Fruit fly (Drosophila melanogaster) whole organism, embryonic: ENCODE results near the gene awd.

ENCODE experiments used
- Adf1 ChIP-seq: fragments of 200-800 bp; sonication (Bioruptor generic); IDR thresholded peaks from 2 replicates; pipeline ENCODE4 v1.3.6; 2022; ENCODE audit warnings: missing biosample characterization, missing genetic modification characterization
- Asciz ChIP-seq: fragments of 200-800 bp; sonication (Bioruptor generic); optimal IDR thresholded peaks from 2 replicates; lab custom pipeline; 2017; ENCODE audit warnings: missing biosample characterization, mild to moderate bottlenecking, missing genetic modification characterization, missing genetic modification reagents
- Blimp-1 ChIP-seq: fragments of 200-800 bp; sonication (Bioruptor generic); optimal IDR thresholded peaks from 3 replicates; lab custom pipeline; 2018; ENCODE audit warnings: missing biosample characterization, missing genetic modification characterization, mild to moderate bottlenecking, moderate library complexity, missing genetic modification reagents
- CG14050 ChIP-seq: fragments of 200-800 bp; sonication (Bioruptor generic); IDR thresholded peaks from 3 replicates; pipeline ENCODE4 v1.3.6; 2022; ENCODE audit warnings: missing biosample characterization, missing genetic modification characterization
- CG15514 ChIP-seq: fragments of 200-800 bp; sonication (Bioruptor generic); optimal IDR thresholded peaks from 3 replicates; lab custom pipeline; 2017; ENCODE audit warnings: missing biosample characterization, missing genetic modification characterization, mild to moderate bottlenecking, moderate library complexity, missing genetic modification reagents
- CG1603 ChIP-seq: fragments of 200-800 bp; sonication (Bioruptor generic); optimal IDR thresholded peaks from 2 replicates; lab custom pipeline; 2019; ENCODE audit warnings: missing biosample characterization, mild to moderate bottlenecking, missing genetic modification characterization, moderate library complexity
- CG17186 ChIP-seq: fragments of 200-800 bp; sonication (Bioruptor generic); optimal IDR thresholded peaks from 3 replicates; lab custom pipeline; 2017; ENCODE audit warnings: missing biosample characterization, missing genetic modification reagents, missing genetic modification characterization
- CG1792 ChIP-seq: fragments of 200-800 bp; sonication (Bioruptor generic); optimal IDR thresholded peaks from 2 replicates; lab custom pipeline; 2016; ENCODE audit warnings: missing biosample characterization, missing genetic modification characterization
- CG30020 ChIP-seq: fragments of 200-800 bp; optimal IDR thresholded peaks from 2 replicates; lab custom pipeline; 2019; ENCODE audit warnings: missing biosample characterization, mild to moderate bottlenecking, missing genetic modification characterization, moderate library complexity
- CG32532 ChIP-seq: fragments of 200-800 bp; sonication (Bioruptor generic); IDR thresholded peaks from 2 replicates; pipeline ENCODE4 v1.3.6; 2022; ENCODE audit warnings: missing biosample characterization, missing genetic modification characterization
- CG34224 ChIP-seq: fragments of 200-800 bp; sonication (Bioruptor generic); IDR thresholded peaks from 3 replicates; pipeline ENCODE4 v1.3.6; 2022; ENCODE audit warnings: missing biosample characterization, missing genetic modification characterization; ENCODE audit not compliant: partially characterized antibody
- CG3847 ChIP-seq: fragments of 200-800 bp; sonication (Bioruptor generic); IDR thresholded peaks from 2 replicates; pipeline ENCODE4 v1.3.6; 2022; ENCODE audit warnings: missing biosample characterization, missing genetic modification characterization
- CG6689 ChIP-seq: fragments of 200-800 bp; sonication (Bioruptor generic); IDR thresholded peaks from 2 replicates; pipeline ENCODE4 v1.3.6; 2022; ENCODE audit warnings: missing biosample characterization, missing genetic modification characterization
- CG7271 ChIP-seq: fragments of 200-800 bp; sonication (Bioruptor generic); optimal IDR thresholded peaks from 2 replicates; lab custom pipeline; 2018; ENCODE audit warnings: missing biosample characterization, mild to moderate bottlenecking, missing genetic modification characterization, moderate library complexity
- CG7928 ChIP-seq: fragments of 200-800 bp; sonication (Bioruptor generic); optimal IDR thresholded peaks from 2 replicates; lab custom pipeline; 2017; ENCODE audit warnings: missing biosample characterization, mild to moderate bottlenecking, missing genetic modification characterization
- CG7987 ChIP-seq: fragments of 200-800 bp; sonication (Bioruptor generic); optimal IDR thresholded peaks from 2 replicates; lab custom pipeline; 2018; ENCODE audit warnings: missing biosample characterization, mild to moderate bottlenecking, missing genetic modification characterization, moderate library complexity
- CG8478 ChIP-seq: fragments of >200 bp; optimal IDR thresholded peaks from 2 replicates; lab custom pipeline; 2018
- CG8924 ChIP-seq: fragments of 200-800 bp; optimal IDR thresholded peaks from 3 replicates; lab custom pipeline; 2019; ENCODE audit warnings: missing biosample characterization, mild to moderate bottlenecking, missing genetic modification characterization, moderate library complexity
- CG9932 ChIP-seq: fragments of 200-800 bp; sonication (Bioruptor generic); IDR thresholded peaks from 2 replicates; pipeline ENCODE4 v1.3.6; 2022; ENCODE audit warnings: missing biosample characterization, missing genetic modification characterization
- CTCF ChIP-seq: fragments of 200-800 bp; sonication (Bioruptor generic); optimal IDR thresholded peaks from 2 replicates; lab custom pipeline; 2017; ENCODE audit warnings: missing biosample characterization, mild to moderate bottlenecking, missing genetic modification characterization, moderate library complexity
- Chrac-16 ChIP-seq: fragments of 200-800 bp; sonication (Bioruptor generic); optimal IDR thresholded peaks from 3 replicates; lab custom pipeline; 2016; ENCODE audit warnings: missing biosample characterization, missing genetic modification characterization
- CrebB ChIP-seq: fragments of 200-800 bp; sonication (Bioruptor generic); optimal IDR thresholded peaks from 3 replicates; lab custom pipeline; 2018; ENCODE audit warnings: missing biosample characterization, mild to moderate bottlenecking, missing genetic modification characterization
- D19B ChIP-seq: fragments of 200-800 bp; sonication (Bioruptor generic); optimal IDR thresholded peaks from 2 replicates; lab custom pipeline; 2017; ENCODE audit warnings: missing biosample characterization, mild to moderate bottlenecking, missing genetic modification characterization
- Doc3 ChIP-seq: fragments of 200-800 bp; sonication (Bioruptor generic); IDR thresholded peaks from 3 replicates; pipeline ENCODE4 v1.3.6; 2022; ENCODE audit warnings: missing biosample characterization, missing genetic modification characterization; ENCODE audit not compliant: partially characterized antibody
- E2f2 ChIP-seq: fragments of 200-800 bp; sonication (Bioruptor generic); IDR thresholded peaks from 2 replicates; pipeline ENCODE4 v1.3.6; 2022; ENCODE audit warnings: missing biosample characterization, missing genetic modification characterization
- HmgD ChIP-seq: fragments of 200-800 bp; sonication (Bioruptor generic); optimal IDR thresholded peaks from 3 replicates; lab custom pipeline; 2016; ENCODE audit warnings: missing biosample characterization, missing genetic modification characterization
- Hr3 ChIP-seq: fragments of 200-800 bp; sonication (Bioruptor generic); optimal IDR thresholded peaks from 3 replicates; lab custom pipeline; 2016; ENCODE audit warnings: missing biosample characterization, missing genetic modification characterization
- MBD-R2 ChIP-seq: fragments of 200-800 bp; sonication (Bioruptor generic); IDR thresholded peaks from 2 replicates; pipeline ENCODE4 v1.3.6; 2022; ENCODE audit warnings: missing biosample characterization, missing genetic modification characterization
- Opbp ChIP-seq: fragments of 200-800 bp; sonication (Bioruptor generic); IDR thresholded peaks from 3 replicates; pipeline ENCODE4 v1.3.6; 2022; ENCODE audit warnings: missing biosample characterization, missing genetic modification characterization; ENCODE audit not compliant: partially characterized antibody
- Optix ChIP-seq: fragments of 200-800 bp; sonication (Bioruptor generic); IDR thresholded peaks from 3 replicates; pipeline ENCODE4 v1.3.6; 2022; ENCODE audit warnings: missing biosample characterization, missing genetic modification characterization
- Sin3A ChIP-seq: fragments of >200 bp; optimal IDR thresholded peaks from 2 replicates; lab custom pipeline; 2018
- Sry-δ ChIP-seq: fragments of 200-800 bp; sonication (Bioruptor generic); optimal IDR thresholded peaks from 2 replicates; lab custom pipeline; 2016; ENCODE audit warnings: missing biosample characterization, missing genetic modification characterization
- YL-1 ChIP-seq: fragments of 200-800 bp; sonication (Bioruptor generic); optimal IDR thresholded peaks from 3 replicates; lab custom pipeline; 2017; ENCODE audit warnings: missing biosample characterization, mild to moderate bottlenecking, missing genetic modification characterization
- ase ChIP-seq: fragments of 200-800 bp; sonication (Bioruptor generic); IDR thresholded peaks from 3 replicates; pipeline ENCODE4 v1.3.6; 2022; ENCODE audit warnings: missing biosample characterization, missing genetic modification characterization
- cg ChIP-seq: fragments of 200-800 bp; sonication (Bioruptor generic); optimal IDR thresholded peaks from 3 replicates; lab custom pipeline; 2019; ENCODE audit warnings: missing biosample characterization, mild to moderate bottlenecking, missing genetic modification characterization, moderate library complexity
- chinmo ChIP-seq: fragments of 200-800 bp; sonication (Bioruptor generic); IDR thresholded peaks from 4 replicates; pipeline ENCODE4 v1.3.6; 2022; ENCODE audit warnings: missing biosample characterization, missing genetic modification characterization; ENCODE audit not compliant: partially characterized antibody
- crol ChIP-seq: fragments of 200-800 bp; sonication (Bioruptor generic); IDR thresholded peaks from 2 replicates; pipeline ENCODE4 v1.3.6; 2022; ENCODE audit warnings: missing biosample characterization, missing genetic modification characterization
- crp ChIP-seq, 2 experiments: fragments of 200-800 bp; sonication (Bioruptor generic); optimal IDR thresholded peaks; 2 replicates in 1 of 2; 3 replicates in 1 of 2; lab custom pipeline; 2017; ENCODE audit warnings: missing biosample characterization in 2 of 2, missing genetic modification characterization in 2 of 2, mild to moderate bottlenecking in 1 of 2, moderate library complexity in 1 of 2
- dm ChIP-seq: fragments of 200-800 bp; sonication (Bioruptor generic); optimal IDR thresholded peaks from 3 replicates; lab custom pipeline; 2016; ENCODE audit warnings: missing biosample characterization, missing genetic modification characterization
- fd64A ChIP-seq: fragments of 200-800 bp; sonication (Bioruptor generic); optimal IDR thresholded peaks from 3 replicates; lab custom pipeline; 2018; ENCODE audit warnings: missing biosample characterization, mild to moderate bottlenecking, missing genetic modification characterization
- hbn ChIP-seq: fragments of 200-800 bp; sonication (Bioruptor generic); IDR thresholded peaks from 2 replicates; pipeline ENCODE4 v1.3.6; 2022; ENCODE audit warnings: missing biosample characterization, missing genetic modification characterization; ENCODE audit not compliant: partially characterized antibody
- her ChIP-seq: fragments of 200-800 bp; sonication (Bioruptor generic); optimal IDR thresholded peaks from 2 replicates; lab custom pipeline; 2016; ENCODE audit warnings: missing biosample characterization, missing genetic modification characterization
- kni ChIP-seq: fragments of 200-800 bp; sonication (Bioruptor generic); optimal IDR thresholded peaks from 3 replicates; lab custom pipeline; 2017; ENCODE audit warnings: mild to moderate bottlenecking, missing biosample characterization, missing genetic modification reagents, missing genetic modification characterization
- lov ChIP-seq, 2 experiments: fragments of 200-800 bp in 1 of 2; fragments of >200 bp in 1 of 2; sonication (Bioruptor generic) in 1 of 2; IDR thresholded peaks in 1 of 2; optimal IDR thresholded peaks in 1 of 2; 2 replicates in 1 of 2; 3 replicates in 1 of 2; pipeline versions ENCODE4 v1.3.6 to Lab custom; 2017 to 2022; ENCODE audit warnings: missing biosample characterization in 1 of 2, missing genetic modification characterization in 1 of 2
- mld ChIP-seq: fragments of 200-800 bp; sonication (Bioruptor generic); IDR thresholded peaks from 3 replicates; pipeline ENCODE4 v1.3.6; 2022; ENCODE audit warnings: missing biosample characterization, missing genetic modification characterization; ENCODE audit not compliant: partially characterized antibody
- nerfin-1 ChIP-seq: fragments of 200-800 bp; sonication (Bioruptor generic); optimal IDR thresholded peaks from 3 replicates; lab custom pipeline; 2019; ENCODE audit warnings: missing biosample characterization, mild to moderate bottlenecking, missing genetic modification characterization, moderate library complexity
- pb ChIP-seq: fragments of 200-800 bp; sonication (Bioruptor generic); optimal IDR thresholded peaks from 3 replicates; lab custom pipeline; 2016; ENCODE audit warnings: missing biosample characterization, missing genetic modification characterization
- sima ChIP-seq: fragments of 200-800 bp; sonication (Bioruptor generic); optimal IDR thresholded peaks from 2 replicates; lab custom pipeline; 2016; ENCODE audit warnings: missing biosample characterization, missing genetic modification characterization
- tna ChIP-seq: fragments of 200-800 bp; sonication (Bioruptor generic); IDR thresholded peaks from 2 replicates; pipeline ENCODE4 v1.3.6; 2022; ENCODE audit warnings: missing biosample characterization, missing genetic modification characterization; ENCODE audit not compliant: partially characterized antibody
- twi ChIP-seq: fragments of 200-800 bp; optimal IDR thresholded peaks from 2 replicates; lab custom pipeline; 2019; ENCODE audit warnings: missing biosample characterization, mild to moderate bottlenecking, missing genetic modification characterization, moderate library complexity

awd gene

dm6 chr3R:31794457-31794856, 48.6 kb upstream of the awd start (continued):
- TF ChIP-seq CG1792 (no peak), CG34224 (GFP tag; lab: Robert Waterston, UW) (peak; percentile 23; the same call in 1 of the 3 replicates), ase (GFP tag; lab: Robert Waterston, UW) (0 out of 3 replicates have a peak, but pooled peaks have one; percentile 42), sima (GFP tag; lab: Kevin White, UChicago) (no peak), Sry-δ (peak; percentile 16), mld (peak; percentile 48; the same call in 1 of the 3 replicates), CG30020 (tag; lab: Kevin White, UChicago) (peak; percentile 54), nerfin-1 (tag; lab: Kevin White, UChicago) (peak; percentile 82), Blimp-1 (no peak), Hr3 (peak; percentile 77), CG9932 (GFP tag; lab: Robert Waterston, UW) (no peak), HmgD (GFP tag; lab: Kevin White, UChicago) (peak; percentile 4), fd64A (GFP tag; lab: Kevin White, UChicago) (no peak), CG7928 (GFP tag; lab: Kevin White, UChicago) (peak; percentile 81), dm (peak; percentile 89), cg (peak; percentile 95), CG1603 (tag; lab: Kevin White, UChicago) (peak; percentile 76), hbn (GFP tag; lab: Robert Waterston, UW) (peak; percentile 24; the same call in 1 of the 2 replicates), CG32532 (GFP tag; lab: Robert Waterston, UW) (0 out of 2 replicates have a peak, but pooled peaks have one; percentile 15), CG7987 (GFP tag; lab: Kevin White, UChicago) (no peak), twi (tag; lab: Kevin White, UChicago) (no peak), CG14050 (no peak), Chrac-16 (GFP tag; lab: Kevin White, UChicago) (no peak), Doc3 (GFP tag; lab: Robert Waterston, UW) (0 out of 3 replicates have a peak, but pooled peaks have one; percentile 14), CG7271 (tag; lab: Kevin White, UChicago) (no peak), CG15514 (GFP tag; lab: Kevin White, UChicago) (peak; percentile 81), CG8924 (tag; lab: Kevin White, UChicago) (peak; percentile 6), CG8478 (lab: Kevin White, UChicago) (peak; percentile 76), kni (GFP tag; lab: Kevin White, UChicago) (no peak), Adf1 (GFP tag; lab: Robert Waterston, UW) (peak; percentile 45), tna (GFP tag; lab: Robert Waterston, UW) (no peak), crol (GFP tag; lab: Robert Waterston, UW) (peak; percentile 51), crp (GFP tag; optimal IDR thresholded peaks at IDR 0.05; lab: Kevin White, UChicago) (peak; percentile 86 to 97), pb (no peak), D19B (GFP tag; lab: Kevin White, UChicago) (no peak), YL-1 (GFP tag; lab: Kevin White, UChicago) (peak; percentile 41), CG17186 (GFP tag; lab: Kevin White, UChicago) (peak; percentile 66), MBD-R2 (GFP tag; lab: Robert Waterston, UW) (peak; percentile 73), CG3847 (GFP tag; lab: Robert Waterston, UW) (0 out of 2 replicates have a peak, but pooled peaks have one; percentile 18), Asciz (no peak), chinmo (peak; percentile 86; the same call in 2 of the 4 replicates), Optix (GFP tag; lab: Robert Waterston, UW) (no peak), Sin3A (lab: Kevin White, UChicago) (no peak), Opbp (GFP tag; lab: Robert Waterston, UW) (0 out of 3 replicates have a peak, but pooled peaks have one; percentile 13), CTCF (GFP tag; lab: Kevin White, UChicago) (peak; percentile 66), CrebB (tag; lab: Kevin White, UChicago) (no peak), E2f2 (GFP tag; lab: Robert Waterston, UW) (peak; percentile 97), her (GFP tag; lab: Kevin White, UChicago) (peak; percentile 7), lov (optimal IDR thresholded peaks at IDR 0.05; lab: Kevin White, UChicago) (no peak), lov (GFP tag; IDR thresholded peaks at IDR 0.05; lab: Robert Waterston, UW) (0 out of 3 replicates have a peak, but pooled peaks have one; percentile 13), CG6689 (GFP tag; lab: Robert Waterston, UW) (no peak)
